Fruit fly (Drosophila melanogaster) Kc167 (cell line): Measurements from ENCODE around the gene jp.

ENCODE experiments used
- Myc ChIP-seq: fragments of >200 bp; optimal IDR thresholded peaks from 2 replicates; lab custom pipeline; 2017; ENCODE audit warnings: missing external identifiers
- insv ChIP-seq: fragments of >200 bp; optimal IDR thresholded peaks from 3 replicates; lab custom pipeline; 2018; ENCODE audit warnings: missing external identifiers
- psq ChIP-seq: fragments of >200 bp; optimal IDR thresholded peaks from 2 replicates; lab custom pipeline; 2017; ENCODE audit warnings: missing external identifiers

DNA sequence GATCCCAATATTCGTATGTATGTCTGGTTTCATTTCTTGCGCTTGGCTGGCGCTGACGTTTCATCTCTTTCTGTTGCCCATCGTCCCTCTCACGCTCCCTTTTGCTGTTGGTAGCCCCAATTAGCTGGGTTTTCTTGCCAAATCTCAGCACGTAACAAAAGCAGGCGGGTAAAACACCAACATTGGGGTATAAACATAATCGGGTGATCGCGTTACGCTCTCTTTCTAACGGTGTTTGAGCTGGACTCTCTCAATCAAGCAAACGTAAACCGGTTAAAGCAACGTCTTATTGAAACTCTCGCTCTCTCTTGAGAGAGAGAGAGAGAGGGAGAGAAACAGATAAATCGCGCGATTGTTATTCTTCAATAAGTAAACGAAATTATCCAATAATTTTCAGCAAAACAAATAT lies 43.8 kb downstream of the jp start:
- TF ChIP-seq psq (lab: Kevin White, UChicago) (no peak), insv (lab: Kevin White, UChicago) (no peak), Myc (no peak)
